Fruit fly (Drosophila melanogaster): ENCODE data around the gene CG33647.

Gene CG33647

dm6 chr3L:19230801-19231547, 5.2 kb upstream of the CG33647 start:
- TF ChIP-seq insv (optimal IDR thresholded peaks at IDR 0.05) = no peak
- no peak for TF ChIP-seq Sin3A (optimal IDR thresholded peaks at IDR 0.05)
- TF ChIP-seq ttk (optimal IDR thresholded peaks at IDR 0.05) = no peak
- no peak for TF ChIP-seq psq (optimal IDR thresholded peaks at IDR 0.05)
- TF ChIP-seq h (optimal IDR thresholded peaks at IDR 0.05) = no peak
- no peak for TF ChIP-seq Myc (optimal IDR thresholded peaks at IDR 0.05)

dm6 chr3L:19231608-19232007, 4.6 kb upstream of the CG33647 start:
- TF ChIP-seq h (optimal IDR thresholded peaks at IDR 0.05) (no peak), ttk (optimal IDR thresholded peaks at IDR 0.05) (no peak), Myc (optimal IDR thresholded peaks at IDR 0.05) (no peak), psq (optimal IDR thresholded peaks at IDR 0.05) (no peak), Sin3A (optimal IDR thresholded peaks at IDR 0.05) (no peak), insv (optimal IDR thresholded peaks at IDR 0.05) (no peak)

- no peak for TF ChIP-seq Myc (optimal IDR thresholded peaks at IDR 0.05)
- TF ChIP-seq h (optimal IDR thresholded peaks at IDR 0.05) = no peak
- TF ChIP-seq Sin3A (optimal IDR thresholded peaks at IDR 0.05) = no peak
- TF ChIP-seq ttk (optimal IDR thresholded peaks at IDR 0.05) = no peak
- no peak for TF ChIP-seq psq (optimal IDR thresholded peaks at IDR 0.05)
- TF ChIP-seq insv (optimal IDR thresholded peaks at IDR 0.05) = no peak
Observed at dm6 chr3L:19233798-19234781, 2.1 kb upstream of the CG33647 start.

dm6 chr3L:19234922-19235702, 1.0 kb upstream of the CG33647 start, which contains the start of gene fz2:
Gene fz2, minus strand, starts transcription at chr3L:19235373.
- no peak for TF ChIP-seq Sin3A (optimal IDR thresholded peaks at IDR 0.05)
- TF ChIP-seq insv (optimal IDR thresholded peaks at IDR 0.05) = no peak
- no peak for TF ChIP-seq Myc (optimal IDR thresholded peaks at IDR 0.05)
- TF ChIP-seq h (optimal IDR thresholded peaks at IDR 0.05) = no peak
- no peak for TF ChIP-seq ttk (optimal IDR thresholded peaks at IDR 0.05)
- TF ChIP-seq psq (optimal IDR thresholded peaks at IDR 0.05) = no peak

DNA sequence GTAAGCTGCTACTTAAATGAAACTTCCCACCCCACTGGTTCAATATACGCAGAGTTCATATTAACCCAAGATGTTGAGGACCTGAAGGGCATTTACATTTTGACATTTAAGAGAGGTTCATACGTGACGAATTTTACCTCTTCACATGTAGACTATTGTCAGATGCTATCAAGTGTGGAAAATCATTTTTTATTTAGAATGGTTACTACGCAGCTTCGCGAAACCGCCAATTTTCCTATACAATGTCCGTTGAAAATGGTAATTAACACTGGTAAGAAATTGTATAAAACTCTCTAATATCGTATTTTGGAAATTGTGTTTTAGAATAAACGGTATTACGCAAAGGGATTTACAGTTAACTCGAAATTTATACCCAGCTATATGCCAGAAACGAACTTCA, 394 bp downstream of the CG33647 start:
- TF ChIP-seq psq (optimal IDR thresholded peaks at IDR 0.05) (no peak), Myc (optimal IDR thresholded peaks at IDR 0.05) (no peak)

- TF ChIP-seq insv (optimal IDR thresholded peaks at IDR 0.05) (no peak), ttk (optimal IDR thresholded peaks at IDR 0.05) (no peak), Sin3A (optimal IDR thresholded peaks at IDR 0.05) (no peak), psq (optimal IDR thresholded peaks at IDR 0.05) (no peak), Myc (optimal IDR thresholded peaks at IDR 0.05) (no peak), h (optimal IDR thresholded peaks at IDR 0.05) (no peak)
Observed at dm6 chr3L:19237780-19238179, 1.6 kb downstream of the CG33647 start.

DNA sequence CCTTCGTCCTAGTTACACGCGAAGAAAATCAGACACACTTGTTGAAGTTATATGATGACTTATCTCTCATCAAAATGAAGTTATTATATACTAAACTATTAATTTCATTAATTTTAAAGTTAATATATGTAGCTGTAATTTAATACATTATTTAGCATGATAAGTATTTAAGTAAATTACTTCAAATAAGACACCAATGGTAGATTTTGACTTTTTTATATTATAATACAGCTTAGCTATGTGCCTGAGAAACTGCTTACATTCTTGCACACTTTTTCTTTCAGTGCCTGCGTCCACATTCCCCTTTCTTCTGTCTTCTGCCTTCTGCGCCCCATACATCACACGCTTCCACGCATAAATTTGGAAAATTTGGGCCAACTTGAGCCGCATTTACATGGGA, 15.5 kb downstream of the CG33647 start:
- no peak for TF ChIP-seq Sin3A (optimal IDR thresholded peaks at IDR 0.05)
- TF ChIP-seq Myc (optimal IDR thresholded peaks at IDR 0.05) = no peak
- TF ChIP-seq ttk (optimal IDR thresholded peaks at IDR 0.05) = no peak
- no peak for TF ChIP-seq psq (optimal IDR thresholded peaks at IDR 0.05)
- no peak for TF ChIP-seq h (optimal IDR thresholded peaks at IDR 0.05)
- TF ChIP-seq insv (optimal IDR thresholded peaks at IDR 0.05) = no peak

dm6 chr3L:19254715-19255428, 18.7 kb downstream of the CG33647 start, which contains the start of the genes mRpL21 and rept:
Gene mRpL21, minus strand, starts transcription at chr3L:19255061.
Gene rept, plus strand, starts transcription at chr3L:19255340.
- no peak for TF ChIP-seq insv (optimal IDR thresholded peaks at IDR 0.05)
- no peak for TF ChIP-seq Myc (optimal IDR thresholded peaks at IDR 0.05)
- TF ChIP-seq h (optimal IDR thresholded peaks at IDR 0.05) = no peak
- no peak for TF ChIP-seq psq (optimal IDR thresholded peaks at IDR 0.05)

DNA sequence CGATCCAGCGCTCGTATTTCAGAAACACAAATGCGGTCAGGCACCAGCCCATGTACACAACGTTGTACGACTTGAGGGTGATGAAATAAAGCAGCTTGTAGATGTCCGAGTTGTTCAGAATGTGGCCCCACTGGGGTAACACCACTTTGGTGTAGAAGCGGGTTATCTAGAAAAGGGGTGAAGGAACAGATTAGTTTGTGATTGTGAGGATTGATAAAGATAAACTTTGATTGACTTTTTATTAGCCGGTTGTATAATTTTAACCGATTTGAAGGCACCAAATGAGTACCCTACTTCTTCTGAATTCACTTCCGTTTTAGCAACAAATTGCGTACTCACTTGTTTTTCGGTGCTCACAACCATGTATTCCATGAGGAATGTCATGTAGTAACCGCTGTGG, 22.0 kb downstream of the CG33647 start:
- TF ChIP-seq ttk (optimal IDR thresholded peaks at IDR 0.05) (no peak), h (optimal IDR thresholded peaks at IDR 0.05) (no peak)

DNA sequence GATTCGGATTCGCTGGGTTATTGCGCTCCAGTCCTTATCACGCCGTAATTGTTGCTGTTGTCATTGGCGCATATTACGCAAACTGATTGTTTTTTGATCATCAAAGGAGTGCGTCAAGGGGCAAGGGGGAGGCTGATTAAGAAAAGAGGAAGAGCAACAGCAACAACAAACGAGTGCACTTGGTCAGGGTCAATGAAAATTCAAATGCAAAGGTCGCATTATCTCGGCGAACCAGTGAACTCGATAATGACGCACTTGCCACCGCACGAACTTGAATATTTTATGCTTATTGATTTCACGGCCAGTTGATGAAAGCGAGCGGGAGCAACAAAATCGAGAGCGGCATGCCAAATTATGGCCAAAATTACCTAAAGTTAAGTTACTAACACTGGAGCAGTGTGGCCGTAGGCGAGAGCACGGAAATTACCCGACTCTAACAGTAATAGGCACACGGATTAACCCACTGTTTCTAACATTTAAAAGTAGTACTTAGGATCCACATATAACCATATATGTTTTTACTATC, 24.2 kb downstream of the CG33647 start, which contains the start of gene nes:
TSS of gene nes (minus strand) at position 402 of the 526 bp plus-strand sequence.
- TF ChIP-seq Myc (optimal IDR thresholded peaks at IDR 0.05) (no peak), psq (optimal IDR thresholded peaks at IDR 0.05) (no peak), h (optimal IDR thresholded peaks at IDR 0.05) (no peak), insv (optimal IDR thresholded peaks at IDR 0.05) (no peak), Sin3A (optimal IDR thresholded peaks at IDR 0.05) (no peak), ttk (optimal IDR thresholded peaks at IDR 0.05) (no peak)

- TF ChIP-seq ttk (optimal IDR thresholded peaks at IDR 0.05) = no peak
- no peak for TF ChIP-seq psq (optimal IDR thresholded peaks at IDR 0.05)
- no peak for TF ChIP-seq h (optimal IDR thresholded peaks at IDR 0.05)
- TF ChIP-seq Myc (optimal IDR thresholded peaks at IDR 0.05) = no peak
Observed at dm6 chr3L:19261213-19261612, 25.1 kb downstream of the CG33647 start, which contains the start of gene Bet1. Gene Bet1, plus strand, starts transcription at chr3L:19261394.

Measured in Kc167 (cell line).